Worm (Caenorhabditis elegans): ENCODE results near the gene nhr-61.

- TF ChIP-seq ceh-9 (tag; optimal IDR thresholded peaks at IDR 0.05) (no peak), lin-39 (tag; optimal IDR thresholded peaks at IDR 0.05) (no peak), zag-1 (tag; optimal IDR thresholded peaks at IDR 0.05) (no peak), ZK546.5 (tag; optimal IDR thresholded peaks at IDR 0.05) (no peak), nhr-11 (tag; optimal IDR thresholded peaks at IDR 0.05) (no peak), skn-1 (tag; optimal IDR thresholded peaks at IDR 0.05) (no peak), mdl-1 (tag; optimal IDR thresholded peaks at IDR 0.05) (no peak), nhr-237 (tag; optimal IDR thresholded peaks at IDR 0.05) (no peak), fkh-10 (GFP tag; optimal IDR thresholded peaks at IDR 0.05) (no peak), unc-62 (GFP tag; optimal IDR thresholded peaks at IDR 0.05) (no peak)
Observed at ce11 chrII:14779851-14780250, 38.5 kb downstream of the nhr-61 start.
